Worm (Caenorhabditis elegans) whole organism, young adult: Measurements from ENCODE around the gene rop-1.

Experiments used
- Y53F4B.3 ChIP-seq: fragments of 200-800 bp; sonication (Bioruptor generic); IDR thresholded peaks from 2 replicates; pipeline ENCODE4 v1.3.6; 2022; ENCODE audit warnings: missing genetic modification reagents, missing genetic modification characterization, missing compliant biosample characterization
- Y95B8A.8 ChIP-seq: fragments of 200-800 bp; sonication (Bioruptor generic); IDR thresholded peaks from 2 replicates; pipeline ENCODE4 v1.3.6; 2022; ENCODE audit warnings: missing genetic modification reagents, missing genetic modification characterization, missing compliant biosample characterization
- chd-7 ChIP-seq: sonication (generic microtip); optimal IDR thresholded peaks from 2 replicates; lab custom pipeline; 2016; ENCODE audit warnings: mild to moderate bottlenecking, missing genetic modification characterization, moderate library complexity, missing compliant biosample characterization
- ets-4 ChIP-seq: fragments of 200-800 bp; sonication (Bioruptor generic); optimal IDR thresholded peaks from 2 replicates; lab custom pipeline; 2018; ENCODE audit warnings: mild to moderate bottlenecking, missing genetic modification characterization, missing compliant biosample characterization
- hmg-20 ChIP-seq: fragments of 200-800 bp; sonication (Bioruptor generic); IDR thresholded peaks from 2 replicates; pipeline ENCODE4 v1.3.6; 2022; ENCODE audit warnings: missing genetic modification reagents, missing genetic modification characterization, missing compliant biosample characterization
- lsy-27 ChIP-seq: sonication (generic microtip); optimal IDR thresholded peaks from 2 replicates; lab custom pipeline; 2017; ENCODE audit warnings: missing genetic modification characterization, mild to moderate bottlenecking, missing compliant biosample characterization, antibody characterized with exemption, missing genotype, borderline replicate concordance; ENCODE audit not compliant: insufficient read depth
- nfyb-1 ChIP-seq: fragments of 200-800 bp; sonication (Bioruptor generic); IDR thresholded peaks from 2 replicates; pipeline ENCODE4 v1.3.6; 2022; ENCODE audit warnings: missing genetic modification reagents, missing genetic modification characterization, missing compliant biosample characterization
- snpc-1.1 ChIP-seq: sonication (generic microtip); optimal IDR thresholded peaks from 2 replicates; lab custom pipeline; 2017; ENCODE audit warnings: missing genetic modification characterization, mild to moderate bottlenecking, missing compliant biosample characterization, antibody characterized with exemption, moderate library complexity, missing genotype, missing genetic modification reagents; ENCODE audit not compliant: insufficient read depth
- xnd-1 ChIP-seq: sonication (generic microtip); optimal IDR thresholded peaks from 2 replicates; lab custom pipeline; 2016; ENCODE audit warnings: missing genotype, missing genetic modification reagents, missing genetic modification characterization, missing compliant biosample characterization

DNA sequence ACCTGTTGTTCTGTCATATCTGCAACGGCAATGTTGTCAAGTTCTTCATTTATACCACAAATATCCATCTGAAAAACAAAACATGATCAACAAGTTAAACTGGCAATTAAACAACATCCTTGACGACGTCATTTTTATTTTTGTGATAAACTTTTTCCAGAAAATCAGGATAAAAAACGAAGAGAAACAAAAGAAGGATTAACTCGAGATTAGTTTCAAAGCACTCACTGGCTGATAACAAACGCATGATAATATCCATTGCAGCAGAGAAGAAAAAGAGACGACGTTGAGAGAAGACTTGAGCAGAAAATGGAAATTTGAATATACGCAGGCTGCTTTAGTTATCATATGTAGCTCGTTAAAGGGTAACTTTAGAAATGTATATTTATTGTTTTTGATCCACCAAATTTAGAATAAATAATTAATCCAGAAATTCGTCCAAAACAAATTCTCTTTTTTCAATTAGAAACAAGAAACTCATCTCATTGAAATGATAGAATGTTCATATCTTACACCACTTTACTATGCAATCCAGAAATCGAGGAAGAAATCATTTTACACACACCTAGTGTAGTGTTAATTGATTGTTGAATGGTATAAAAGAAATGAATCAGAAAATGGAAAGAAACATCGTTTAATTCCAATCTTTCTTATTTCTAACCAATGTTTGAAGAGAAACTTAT lies 13.6 kb downstream of the rop-1 start, which contains the start of the genes C12D8.21 and col-148:
- TF ChIP-seq hmg-20 (GFP tag; lab: Robert Waterston, UW) (no peak), Y95B8A.8 (no peak), Y53F4B.3 (no peak), lsy-27 (tag; lab: Kevin White, UChicago) (no peak), xnd-1 (tag; lab: Kevin White, UChicago) (no peak), ets-4 (GFP tag; lab: Kevin White, UChicago) (no peak), chd-7 (tag; lab: Kevin White, UChicago) (no peak), snpc-1.1 (tag; lab: Kevin White, UChicago) (no peak), nfyb-1 (GFP tag; lab: Robert Waterston, UW) (no peak)
